Fruit fly (Drosophila melanogaster) whole organism, embryonic: ENCODE measurements around the gene MED28.

Experiments used
- Awh ChIP-seq: fragments of 200-800 bp; sonication (Bioruptor generic); IDR thresholded peaks from 2 replicates; pipeline ENCODE4, ENCODE4 v1.3.6; 2022; ENCODE audit warnings: missing biosample characterization, missing genetic modification characterization
- CG10366 ChIP-seq: fragments of 200-800 bp; sonication (Bioruptor generic); IDR thresholded peaks from 2 replicates; pipeline ENCODE4 v1.3.6; 2022; ENCODE audit warnings: missing biosample characterization, missing genetic modification characterization
- CG10959 ChIP-seq: fragments of 200-800 bp; sonication (Bioruptor generic); IDR thresholded peaks from 2 replicates; pipeline ENCODE4 v1.3.6; 2022; ENCODE audit warnings: missing biosample characterization, missing genetic modification characterization
- CG11560 ChIP-seq: fragments of 200-800 bp; sonication (Bioruptor generic); IDR thresholded peaks from 3 replicates; pipeline ENCODE4 v1.3.6; 2022; ENCODE audit warnings: missing biosample characterization, missing genetic modification characterization
- CG11696 ChIP-seq: fragments of 200-800 bp; sonication (Bioruptor generic); IDR thresholded peaks from 2 replicates; pipeline ENCODE4 v1.3.6; 2022; ENCODE audit warnings: missing biosample characterization, missing genetic modification characterization
- CG13123 ChIP-seq: fragments of 200-800 bp; sonication (Bioruptor generic); optimal IDR thresholded peaks from 2 replicates; lab custom pipeline; 2016; ENCODE audit warnings: missing biosample characterization, missing genetic modification characterization
- CG13424 ChIP-seq: fragments of 200-800 bp; sonication (Bioruptor generic); optimal IDR thresholded peaks from 2 replicates; lab custom pipeline; 2019; ENCODE audit warnings: missing biosample characterization, mild to moderate bottlenecking, missing genetic modification characterization, moderate library complexity
- CG13624 ChIP-seq: fragments of 200-800 bp; sonication (Bioruptor generic); optimal IDR thresholded peaks from 2 replicates; lab custom pipeline; 2016; ENCODE audit warnings: missing biosample characterization, missing genetic modification characterization
- CG14441 ChIP-seq: fragments of 200-800 bp; sonication (Bioruptor generic); IDR thresholded peaks from 2 replicates; pipeline ENCODE4 v1.3.6; 2022; ENCODE audit warnings: missing biosample characterization, missing genetic modification characterization
- CG14860 ChIP-seq: fragments of 200-800 bp; sonication (Bioruptor generic); IDR thresholded peaks from 3 replicates; pipeline ENCODE4 v1.3.6; 2022; ENCODE audit warnings: missing biosample characterization, missing genetic modification characterization; ENCODE audit not compliant: partially characterized antibody
- CG14965 ChIP-seq: fragments of 200-800 bp; sonication (Bioruptor generic); optimal IDR thresholded peaks from 2 replicates; lab custom pipeline; 2016; ENCODE audit warnings: missing biosample characterization, missing genetic modification characterization, borderline replicate concordance
- CG2199 ChIP-seq: fragments of 200-800 bp; sonication (Bioruptor generic); IDR thresholded peaks from 3 replicates; pipeline ENCODE4 v1.3.6; 2022; ENCODE audit warnings: missing biosample characterization, missing genetic modification characterization
- CG2712 ChIP-seq: fragments of 200-800 bp; optimal IDR thresholded peaks from 3 replicates; lab custom pipeline; 2019; ENCODE audit warnings: missing biosample characterization, mild to moderate bottlenecking, missing genetic modification characterization, moderate library complexity
- CG31224 ChIP-seq: fragments of 200-800 bp; sonication (Bioruptor generic); IDR thresholded peaks from 2 replicates; pipeline ENCODE4 v1.3.6; 2022; ENCODE audit warnings: missing biosample characterization, missing genetic modification characterization
- CG4282 ChIP-seq: fragments of 200-800 bp; sonication (Bioruptor generic); optimal IDR thresholded peaks from 2 replicates; lab custom pipeline; 2016; ENCODE audit warnings: missing biosample characterization, missing genetic modification characterization
- CG6654 ChIP-seq: fragments of 200-800 bp; sonication (Bioruptor generic); optimal IDR thresholded peaks from 2 replicates; lab custom pipeline; 2017; ENCODE audit warnings: missing biosample characterization, mild to moderate bottlenecking, missing genetic modification characterization
- CG8388 ChIP-seq: fragments of 200-800 bp; sonication (Bioruptor generic); optimal IDR thresholded peaks from 2 replicates; lab custom pipeline; 2019; ENCODE audit warnings: missing biosample characterization, mild to moderate bottlenecking, missing genetic modification characterization, moderate library complexity
- CG9215 ChIP-seq: fragments of 200-800 bp; sonication (Bioruptor generic); IDR thresholded peaks from 2 replicates; pipeline ENCODE4 v1.3.6; 2022; ENCODE audit warnings: missing biosample characterization, missing genetic modification characterization
- D19A ChIP-seq: fragments of 200-800 bp; optimal IDR thresholded peaks from 3 replicates; lab custom pipeline; 2019; ENCODE audit warnings: missing biosample characterization, mild to moderate bottlenecking, missing genetic modification characterization, moderate library complexity
- Dip2 ChIP-seq: fragments of 200-800 bp; sonication (Bioruptor generic); IDR thresholded peaks from 2 replicates; pipeline ENCODE4 v1.3.6; 2022; ENCODE audit warnings: missing biosample characterization, missing genetic modification characterization
- Dip3 ChIP-seq: fragments of 200-800 bp; sonication (Bioruptor generic); optimal IDR thresholded peaks from 3 replicates; lab custom pipeline; 2016; ENCODE audit warnings: missing biosample characterization, missing genetic modification characterization
- Dp ChIP-seq: fragments of 200-800 bp; sonication (Bioruptor generic); optimal IDR thresholded peaks from 2 replicates; lab custom pipeline; 2018; ENCODE audit warnings: missing biosample characterization, mild to moderate bottlenecking, missing genetic modification characterization, moderate library complexity
- Fer1 ChIP-seq: fragments of 200-800 bp; sonication (Bioruptor generic); optimal IDR thresholded peaks from 2 replicates; lab custom pipeline; 2017; ENCODE audit warnings: missing biosample characterization, mild to moderate bottlenecking, missing genetic modification characterization
- Fer3 ChIP-seq: fragments of 200-800 bp; sonication (Bioruptor generic); optimal IDR thresholded peaks from 2 replicates; lab custom pipeline; 2018; ENCODE audit warnings: missing biosample characterization, mild to moderate bottlenecking, missing genetic modification characterization, moderate library complexity
- HmgZ ChIP-seq: fragments of 200-800 bp; sonication (Bioruptor generic); optimal IDR thresholded peaks from 2 replicates; lab custom pipeline; 2018; ENCODE audit warnings: missing biosample characterization, mild to moderate bottlenecking, missing genetic modification characterization
- Hr3 ChIP-seq: fragments of 200-800 bp; sonication (Bioruptor generic); optimal IDR thresholded peaks from 3 replicates; lab custom pipeline; 2016; ENCODE audit warnings: missing biosample characterization, missing genetic modification characterization
- Hr51 ChIP-seq, 2 experiments: fragments of 200-800 bp; sonication (Bioruptor generic); optimal IDR thresholded peaks; 2 replicates in 1 of 2; 3 replicates in 1 of 2; lab custom pipeline; 2016 to 2018; ENCODE audit warnings: missing biosample characterization in 2 of 2, missing genetic modification characterization in 2 of 2, mild to moderate bottlenecking in 1 of 2, moderate library complexity in 1 of 2
- Med ChIP-seq: fragments of 200-800 bp; sonication (Bioruptor generic); peaks from one replicate; lab custom pipeline; 2016; ENCODE audit warnings: missing biosample characterization, missing genetic modification characterization, mild to moderate bottlenecking, inconsistent platforms, moderate library complexity
- Nf-YA ChIP-seq: fragments of 200-800 bp; sonication (Bioruptor generic); IDR thresholded peaks from 2 replicates; pipeline ENCODE4 v1.3.6; 2022; ENCODE audit warnings: missing biosample characterization, missing genetic modification characterization
- Sox100B ChIP-seq: fragments of 200-800 bp; sonication (Bioruptor generic); optimal IDR thresholded peaks from 3 replicates; lab custom pipeline; 2018; ENCODE audit warnings: missing biosample characterization, mild to moderate bottlenecking, missing genetic modification characterization
- Stat92E ChIP-seq, 3 experiments: fragments of >200 bp in 2 of 3; fragments of 200-800 bp in 1 of 3; sonication (Bioruptor generic) in 1 of 3; optimal IDR thresholded peaks; 2 replicates each; lab custom pipeline; 2017 to 2019; ENCODE audit warnings: missing biosample characterization in 3 of 3, missing genetic modification characterization in 3 of 3, mild to moderate bottlenecking in 1 of 3, moderate library complexity in 1 of 3
- Xbp1 ChIP-seq: fragments of 200-800 bp; sonication (Bioruptor generic); optimal IDR thresholded peaks from 3 replicates; lab custom pipeline; 2016; ENCODE audit warnings: missing biosample characterization, mild to moderate bottlenecking, missing genetic modification characterization
- YL-1 ChIP-seq: fragments of 200-800 bp; sonication (Bioruptor generic); optimal IDR thresholded peaks from 3 replicates; lab custom pipeline; 2017; ENCODE audit warnings: missing biosample characterization, mild to moderate bottlenecking, missing genetic modification characterization
- ac ChIP-seq: fragments of 200-800 bp; sonication (Bioruptor generic); optimal IDR thresholded peaks from 3 replicates; lab custom pipeline; 2017; ENCODE audit warnings: missing biosample characterization, mild to moderate bottlenecking, missing genetic modification characterization
- az2 ChIP-seq: fragments of 200-800 bp; sonication (Bioruptor generic); optimal IDR thresholded peaks from 3 replicates; lab custom pipeline; 2016; ENCODE audit warnings: missing biosample characterization, missing genetic modification characterization
- caup ChIP-seq: fragments of 200-800 bp; sonication (Bioruptor generic); optimal IDR thresholded peaks from 3 replicates; lab custom pipeline; 2017; ENCODE audit warnings: missing biosample characterization, mild to moderate bottlenecking, missing genetic modification characterization, moderate library complexity; ENCODE audit not compliant: severe bottlenecking
- cwo ChIP-seq: fragments of 200-800 bp; sonication (Bioruptor generic); optimal IDR thresholded peaks from 3 replicates; lab custom pipeline; 2017; ENCODE audit warnings: missing biosample characterization, missing genetic modification characterization, mild to moderate bottlenecking, moderate library complexity, missing genetic modification reagents
- da ChIP-seq: fragments of 200-800 bp; sonication (Bioruptor generic); optimal IDR thresholded peaks from 2 replicates; lab custom pipeline; 2016; ENCODE audit warnings: missing biosample characterization, missing genetic modification characterization
- emc ChIP-seq: fragments of 200-800 bp; sonication (Bioruptor generic); optimal IDR thresholded peaks from 2 replicates; lab custom pipeline; 2016; ENCODE audit warnings: missing biosample characterization, missing genetic modification characterization
- ems ChIP-seq: fragments of 200-800 bp; sonication (Bioruptor generic); optimal IDR thresholded peaks from 3 replicates; lab custom pipeline; 2016; ENCODE audit warnings: missing biosample characterization, missing genetic modification characterization
- ewg ChIP-seq: fragments of 200-800 bp; sonication (Bioruptor generic); optimal IDR thresholded peaks from 3 replicates; lab custom pipeline; 2017; ENCODE audit warnings: mild to moderate bottlenecking, missing biosample characterization, missing genetic modification reagents, missing genetic modification characterization
- gem ChIP-seq: fragments of 200-800 bp; sonication (Bioruptor generic); optimal IDR thresholded peaks from 2 replicates; lab custom pipeline; 2019; ENCODE audit warnings: missing biosample characterization, mild to moderate bottlenecking, missing genetic modification characterization, moderate library complexity
- hkb ChIP-seq, 2 experiments: fragments of 200-800 bp in 1 of 2; fragments of >200 bp in 1 of 2; sonication (Bioruptor generic) in 1 of 2; IDR thresholded peaks in 1 of 2; optimal IDR thresholded peaks in 1 of 2; 2 replicates each; pipeline versions ENCODE4 v1.3.6 to Lab custom; 2017 to 2022; ENCODE audit warnings: missing biosample characterization in 1 of 2, missing genetic modification characterization in 1 of 2
- ind ChIP-seq: fragments of 200-800 bp; sonication (Bioruptor generic); optimal IDR thresholded peaks from 3 replicates; lab custom pipeline; 2016; ENCODE audit warnings: missing biosample characterization, missing genetic modification characterization
- lola ChIP-seq, 3 experiments: fragments of >200 bp in 2 of 3; fragments of 200-800 bp in 1 of 3; sonication (Bioruptor generic) in 1 of 3; optimal IDR thresholded peaks; 2 replicates each; lab custom pipeline; 2017 to 2019; ENCODE audit warnings: missing biosample characterization in 3 of 3, missing genetic modification characterization in 3 of 3, mild to moderate bottlenecking in 1 of 3, moderate library complexity in 1 of 3
- phol ChIP-seq: fragments of 200-800 bp; sonication (Bioruptor generic); optimal IDR thresholded peaks from 3 replicates; lab custom pipeline; 2018; ENCODE audit warnings: missing biosample characterization, mild to moderate bottlenecking, missing genetic modification characterization, moderate library complexity
- sob ChIP-seq: fragments of 200-800 bp; sonication (Bioruptor generic); IDR thresholded peaks from 2 replicates; pipeline ENCODE4 v1.3.6; 2022; ENCODE audit warnings: missing biosample characterization, missing genetic modification characterization
- ttk ChIP-seq: fragments of 200-800 bp; sonication (Bioruptor generic); IDR thresholded peaks from 2 replicates; pipeline ENCODE4 v2.1.2; 2022; ENCODE audit warnings: missing biosample characterization, missing genetic modification characterization
- twi ChIP-seq: fragments of 200-800 bp; optimal IDR thresholded peaks from 2 replicates; lab custom pipeline; 2019; ENCODE audit warnings: missing biosample characterization, mild to moderate bottlenecking, missing genetic modification characterization, moderate library complexity
- tx ChIP-seq: fragments of 200-800 bp; sonication (Bioruptor generic); optimal IDR thresholded peaks from 2 replicates; lab custom pipeline; 2016; ENCODE audit warnings: missing biosample characterization, missing genetic modification characterization
- vvl ChIP-seq: fragments of 200-800 bp; sonication (Bioruptor generic); IDR thresholded peaks from 2 replicates; pipeline ENCODE4 v1.3.6; 2022; ENCODE audit warnings: missing biosample characterization, missing genetic modification characterization

Gene MED28

dm6 chr3R:25448318-25448717 lies 28.5 kb upstream of the MED28 start (continued):
- TF ChIP-seq cwo (GFP tag; lab: Kevin White, UChicago) = no peak
- peak; percentile 0 for TF ChIP-seq gem (tag; lab: Kevin White, UChicago)
- TF ChIP-seq Hr51 (GFP tag; optimal IDR thresholded peaks at IDR 0.05; lab: Kevin White, UChicago) = no peak
- no peak for TF ChIP-seq CG10366 (GFP tag; lab: Robert Waterston, UW)
- TF ChIP-seq Stat92E (GFP tag; optimal IDR thresholded peaks at IDR 0.05; lab: Kevin White, UChicago) = no peak
- TF ChIP-seq CG2712 (tag; lab: Kevin White, UChicago) = no peak
- no peak for TF ChIP-seq ind (GFP tag; lab: Kevin White, UChicago)
- peak; percentile 90 for TF ChIP-seq D19A (tag; lab: Kevin White, UChicago)
- TF ChIP-seq CG9215 (GFP tag; lab: Robert Waterston, UW) = no peak
- no peak for TF ChIP-seq CG11560
- no peak for TF ChIP-seq CG14860
- TF ChIP-seq Sox100B (GFP tag; lab: Kevin White, UChicago) = no peak
- TF ChIP-seq Nf-YA (GFP tag; lab: Robert Waterston, UW) = no peak
- TF ChIP-seq Fer3 = no peak
- no peak for TF ChIP-seq caup
- TF ChIP-seq hkb (optimal IDR thresholded peaks at IDR 0.05; lab: Kevin White, UChicago) = no peak
- TF ChIP-seq hkb (GFP tag; IDR thresholded peaks at IDR 0.05; lab: Robert Waterston, UW) = no peak
- no peak for TF ChIP-seq CG11696 (GFP tag; lab: Robert Waterston, UW)
- TF ChIP-seq CG10959 = no peak
- no peak for TF ChIP-seq sob
- TF ChIP-seq CG8388 (GFP tag; lab: Kevin White, UChicago) = no peak
- TF ChIP-seq CG6654 (GFP tag; lab: Kevin White, UChicago) = no peak
- TF ChIP-seq CG13624 = no peak
- TF ChIP-seq CG13123 (GFP tag; lab: Kevin White, UChicago) = no peak
- TF ChIP-seq HmgZ = no peak
- TF ChIP-seq az2 (GFP tag; lab: Kevin White, UChicago) = no peak
- no peak for TF ChIP-seq Fer1
- no peak for TF ChIP-seq twi
- no peak for TF ChIP-seq ems (GFP tag; lab: Kevin White, UChicago)
- no peak for TF ChIP-seq CG4282
- TF ChIP-seq Hr3 (GFP tag; lab: Kevin White, UChicago) = no peak
- no peak for TF ChIP-seq Med (GFP tag; lab: Kevin White, UChicago)
- no peak for TF ChIP-seq Xbp1 (GFP tag; lab: Kevin White, UChicago)
- no peak for TF ChIP-seq Dip2 (GFP tag; lab: Robert Waterston, UW)
- TF ChIP-seq CG14441 (GFP tag; lab: Robert Waterston, UW) = no peak
- TF ChIP-seq CG13424 (tag; lab: Kevin White, UChicago) = no peak
- no peak for TF ChIP-seq emc (GFP tag; lab: Kevin White, UChicago)
- no peak for TF ChIP-seq CG14965
- TF ChIP-seq lola (GFP tag; optimal IDR thresholded peaks at IDR 0.05; lab: Kevin White, UChicago) = no peak
- TF ChIP-seq ac (GFP tag; lab: Kevin White, UChicago) = no peak
- no peak for TF ChIP-seq CG31224 (GFP tag; lab: Robert Waterston, UW)
- no peak for TF ChIP-seq tx (GFP tag; lab: Kevin White, UChicago)
- TF ChIP-seq YL-1 = no peak
- TF ChIP-seq Dp (GFP tag; lab: Kevin White, UChicago) = no peak
- TF ChIP-seq phol = no peak
- peak; percentile 21; the same call in 1 of the 2 replicates for TF ChIP-seq vvl (GFP tag; lab: Robert Waterston, UW)
- no peak for TF ChIP-seq ewg (GFP tag; lab: Kevin White, UChicago)
- TF ChIP-seq da (GFP tag; lab: Kevin White, UChicago) = no peak
- TF ChIP-seq Awh (GFP tag; lab: Robert Waterston, UW) = no peak
- no peak for TF ChIP-seq ttk
- no peak for TF ChIP-seq CG2199
- no peak for TF ChIP-seq Dip3
